Fruit fly (Drosophila melanogaster): Measurements from ENCODE around the gene Rab27.
A peak's percentile ranks its signal among the peaks of the same experiment; 100 is the strongest.

Rab27 gene

dm6 chrX:1472222-1472621, 4.6 kb downstream of the Rab27 start, which contains the start of gene CG14780:
CG14780 (plus strand) TSS chrX:1472522.
- TF ChIP-seq E2f1 (GFP tag; IDR thresholded peaks at IDR 0.05) = no peak

- peak; percentile 69 for TF ChIP-seq CG13775 (GFP tag; optimal IDR thresholded peaks at IDR 0.05)
- TF ChIP-seq CG13624 (GFP tag; optimal IDR thresholded peaks at IDR 0.05) = peak; percentile 4
- no peak for TF ChIP-seq lov (optimal IDR thresholded peaks at IDR 0.05)
- TF ChIP-seq lov (GFP tag; IDR thresholded peaks at IDR 0.05) = peak; percentile 75; the same call in 1 of the 3 replicates
- no peak for TF ChIP-seq kah (GFP tag; optimal IDR thresholded peaks at IDR 0.05)
- TF ChIP-seq schlank (tag; optimal IDR thresholded peaks at IDR 0.05) = no peak
- peak; percentile 42; the same call in 1 of the 2 replicates for TF ChIP-seq CG4404 (GFP tag; IDR thresholded peaks at IDR 0.05)
- no peak for TF ChIP-seq CG6765 (GFP tag; optimal IDR thresholded peaks at IDR 0.05)
- no peak for TF ChIP-seq CG1529 (GFP tag; optimal IDR thresholded peaks at IDR 0.05)
- TF ChIP-seq tup (GFP tag; optimal IDR thresholded peaks at IDR 0.05) = no peak
- TF ChIP-seq chm (GFP tag; IDR thresholded peaks at IDR 0.05) = peak; percentile 60; the same call in 1 of the 2 replicates
- TF ChIP-seq CG10959 (GFP tag; IDR thresholded peaks at IDR 0.05) = peak; percentile 62
- TF ChIP-seq ato (GFP tag; IDR thresholded peaks at IDR 0.05; ENCODE audit: partially characterized antibody) = no peak; the same call in 1 of the 2 replicates
- peak; percentile 13 for TF ChIP-seq CG6813 (GFP tag; optimal IDR thresholded peaks at IDR 0.05)
- TF ChIP-seq NK7.1 (GFP tag; optimal IDR thresholded peaks at IDR 0.05) = no peak
- TF ChIP-seq gro (GFP tag; optimal IDR thresholded peaks at IDR 0.05) = peak; percentile 47
- TF ChIP-seq CG13296 (GFP tag; optimal IDR thresholded peaks at IDR 0.05) = peak; percentile 25
- TF ChIP-seq chn (GFP tag; optimal IDR thresholded peaks at IDR 0.05) = peak; percentile 83
- peak; percentile 86 for TF ChIP-seq ci (GFP tag; IDR thresholded peaks at IDR 0.05)
- peak; percentile 8 for TF ChIP-seq CG7928 (GFP tag; optimal IDR thresholded peaks at IDR 0.05)
- TF ChIP-seq CG14965 (GFP tag; optimal IDR thresholded peaks at IDR 0.05; ENCODE audit: borderline replicate concordance) = no peak
- peak; percentile 74 for TF ChIP-seq row (GFP tag; IDR thresholded peaks at IDR 0.05)
- peak; percentile 85 for TF ChIP-seq lilli (GFP tag; optimal IDR thresholded peaks at IDR 0.05)
- peak; percentile 5 for TF ChIP-seq salm (tag; optimal IDR thresholded peaks at IDR 0.05)
- TF ChIP-seq H2.0 (GFP tag; IDR thresholded peaks at IDR 0.05) = peak; percentile 69; the same call in 1 of the 2 replicates
- TF ChIP-seq mld (GFP tag; IDR thresholded peaks at IDR 0.05; ENCODE audit: partially characterized antibody) = no peak
- peak; percentile 65 for TF ChIP-seq CG32767 (GFP tag; IDR thresholded peaks at IDR 0.05)
- no peak for TF ChIP-seq sima (GFP tag; optimal IDR thresholded peaks at IDR 0.05)
- TF ChIP-seq CG10274 (GFP tag; optimal IDR thresholded peaks at IDR 0.05) = no peak
- TF ChIP-seq Ets97D (GFP tag; optimal IDR thresholded peaks at IDR 0.05) = peak; percentile 45
- TF ChIP-seq disco-r (GFP tag; optimal IDR thresholded peaks at IDR 0.05) = peak; percentile 49
- no peak for TF ChIP-seq gt (GFP tag; IDR thresholded peaks at IDR 0.05)
- 0 out of 2 replicates have a peak, but pooled peaks have one; percentile 20 for TF ChIP-seq dati (GFP tag; IDR thresholded peaks at IDR 0.05)
- peak; percentile 61 for TF ChIP-seq HmgZ (tag; optimal IDR thresholded peaks at IDR 0.05)
- TF ChIP-seq CG11093 (GFP tag; IDR thresholded peaks at IDR 0.05) = no peak
- peak; percentile 78 for TF ChIP-seq CG17186 (GFP tag; optimal IDR thresholded peaks at IDR 0.05)
- TF ChIP-seq Myb (GFP tag; optimal IDR thresholded peaks at IDR 0.05) = peak; percentile 34
- no peak for TF ChIP-seq Hand (GFP tag; optimal IDR thresholded peaks at IDR 0.05)
- peak; percentile 73 for TF ChIP-seq zfh2 (GFP tag; optimal IDR thresholded peaks at IDR 0.05)
- TF ChIP-seq B-H2 (GFP tag; optimal IDR thresholded peaks at IDR 0.05) = no peak
- peak; percentile 9 for TF ChIP-seq CG18619 (GFP tag; optimal IDR thresholded peaks at IDR 0.05)
- peak; percentile 69 for TF ChIP-seq CG12155 (GFP tag; optimal IDR thresholded peaks at IDR 0.05)
- peak; percentile 51 for TF ChIP-seq caup (GFP tag; optimal IDR thresholded peaks at IDR 0.05; ENCODE audit: severe bottlenecking)
- no peak for TF ChIP-seq klu (GFP tag; IDR thresholded peaks at IDR 0.05)
- TF ChIP-seq en (GFP tag; optimal IDR thresholded peaks at IDR 0.05) = peak; percentile 7
- peak; percentile 50; the same call in 1 of the 3 replicates for TF ChIP-seq CG16813 (GFP tag; IDR thresholded peaks at IDR 0.05; ENCODE audit: partially characterized antibody)
- TF ChIP-seq mam (GFP tag; optimal IDR thresholded peaks at IDR 0.05) = peak; percentile 68
- peak; percentile 66 for TF ChIP-seq Dref (GFP tag; IDR thresholded peaks at IDR 0.05)
Observed at dm6 chrX:1470562-1470961, 6.2 kb downstream of the Rab27 start, which contains the start of gene pck. pck (plus strand) TSS chrX:1470666.

Measured in whole organism, embryonic.